Worm (Caenorhabditis elegans) whole organism, late embryonic: ENCODE results near the gene F26D11.2.
A peak's percentile ranks its signal among the peaks of the same experiment; 100 is the strongest.

Source experiments
- C08G9.2 ChIP-seq: sonication (generic microtip); optimal IDR thresholded peaks from 2 replicates; lab custom pipeline; 2016; ENCODE audit warnings: mild to moderate bottlenecking, missing genetic modification characterization, moderate library complexity, missing compliant biosample characterization
- F13H6.1 ChIP-seq: sonication (generic microtip); optimal IDR thresholded peaks from 2 replicates; lab custom pipeline; 2016; ENCODE audit warnings: missing genetic modification characterization, missing compliant biosample characterization
- K09A11.1 ChIP-seq: sonication (generic microtip); optimal IDR thresholded peaks from 2 replicates; lab custom pipeline; 2017; ENCODE audit warnings: antibody characterized with exemption, mild to moderate bottlenecking, missing genetic modification characterization, missing compliant biosample characterization; ENCODE audit not compliant: insufficient read depth
- T23F11.4 ChIP-seq: fragments of 200-800 bp; sonication (Bioruptor generic); optimal IDR thresholded peaks from 2 replicates; lab custom pipeline; 2018; ENCODE audit warnings: mild to moderate bottlenecking, missing genetic modification characterization, missing compliant biosample characterization
- ahr-1 ChIP-seq: sonication (generic microtip); optimal IDR thresholded peaks from 2 replicates; lab custom pipeline; 2016; ENCODE audit warnings: missing genetic modification characterization, missing compliant biosample characterization
- ceh-14 ChIP-seq: sonication (generic microtip); optimal IDR thresholded peaks from 2 replicates; lab custom pipeline; 2016; ENCODE audit warnings: missing genotype, missing genetic modification characterization, missing compliant biosample characterization
- ceh-19 ChIP-seq: fragments of 200-800 bp; sonication (Bioruptor generic); optimal IDR thresholded peaks from 2 replicates; lab custom pipeline; 2018; ENCODE audit warnings: mild to moderate bottlenecking, missing genetic modification characterization, missing compliant biosample characterization
- ceh-2 ChIP-seq: sonication (generic microtip); optimal IDR thresholded peaks from 2 replicates; lab custom pipeline; 2016; ENCODE audit warnings: missing genotype, missing genetic modification characterization, missing compliant biosample characterization
- ceh-22 ChIP-seq: sonication (generic microtip); optimal IDR thresholded peaks from 2 replicates; lab custom pipeline; 2017; ENCODE audit warnings: missing biosample characterization, missing genetic modification characterization
- ceh-30 ChIP-seq: fragments of 150-350 bp; optimal IDR thresholded peaks from 2 replicates; lab custom pipeline; 2014; ENCODE audit warnings: missing biosample characterization, missing genetic modification characterization
- ceh-34 ChIP-seq: sonication (generic microtip); optimal IDR thresholded peaks from 2 replicates; lab custom pipeline; 2016; ENCODE audit warnings: mild to moderate bottlenecking, missing genetic modification characterization, missing compliant biosample characterization
- ceh-45 ChIP-seq: fragments of 200-800 bp; sonication (Bioruptor generic); IDR thresholded peaks from 2 replicates; pipeline ENCODE4 v1.3.6; 2022; ENCODE audit warnings: missing genetic modification reagents, missing genetic modification characterization, missing compliant biosample characterization
- ceh-6 ChIP-seq: fragments of 200-800 bp; sonication (Bioruptor generic); optimal IDR thresholded peaks from 2 replicates; lab custom pipeline; 2018; ENCODE audit warnings: mild to moderate bottlenecking, missing genetic modification characterization, missing compliant biosample characterization
- ceh-9 ChIP-seq: sonication (generic microtip); optimal IDR thresholded peaks from 2 replicates; lab custom pipeline; 2016; ENCODE audit warnings: mild to moderate bottlenecking, missing genetic modification characterization, inconsistent platforms, missing compliant biosample characterization
- che-1 ChIP-seq: sonication (generic microtip); optimal IDR thresholded peaks from 2 replicates; lab custom pipeline; 2016; ENCODE audit warnings: mild to moderate bottlenecking, missing genetic modification characterization, missing compliant biosample characterization
- dmd-4 ChIP-seq: sonication (generic microtip); optimal IDR thresholded peaks from 2 replicates; lab custom pipeline; 2016; ENCODE audit warnings: borderline replicate concordance, missing genetic modification characterization, missing compliant biosample characterization
- dve-1 ChIP-seq: sonication (generic microtip); optimal IDR thresholded peaks from 2 replicates; lab custom pipeline; 2017; ENCODE audit warnings: antibody characterized with exemption, mild to moderate bottlenecking, missing genetic modification characterization, missing compliant biosample characterization
- elt-4 ChIP-seq: sonication (generic microtip); optimal IDR thresholded peaks from 2 replicates; lab custom pipeline; 2016; ENCODE audit warnings: missing genetic modification characterization, missing compliant biosample characterization
- eyg-1 ChIP-seq: sonication (generic microtip); optimal IDR thresholded peaks from 2 replicates; lab custom pipeline; 2016; ENCODE audit warnings: missing genotype, missing genetic modification characterization, missing compliant biosample characterization
- fkh-10 ChIP-seq: fragments of 150-350 bp; optimal IDR thresholded peaks from 2 replicates; lab custom pipeline; 2014; ENCODE audit warnings: missing biosample characterization, missing genetic modification reagents, missing genetic modification characterization
- hlh-6 ChIP-seq: sonication (generic microtip); optimal IDR thresholded peaks from 2 replicates; lab custom pipeline; 2016; ENCODE audit warnings: missing genotype, missing genetic modification characterization, missing compliant biosample characterization
- hlh-8 ChIP-seq: sonication (generic microtip); optimal IDR thresholded peaks from 2 replicates; lab custom pipeline; 2016; ENCODE audit warnings: missing genotype, missing genetic modification characterization, missing compliant biosample characterization
- lin-11 ChIP-seq: fragments of 200-800 bp; sonication (Bioruptor generic); optimal IDR thresholded peaks from 2 replicates; lab custom pipeline; 2018; ENCODE audit warnings: mild to moderate bottlenecking, missing genetic modification characterization, missing compliant biosample characterization
- madf-2 ChIP-seq: sonication (generic microtip); optimal IDR thresholded peaks from 2 replicates; lab custom pipeline; 2017; ENCODE audit warnings: missing genetic modification characterization, missing compliant biosample characterization
- nhr-11 ChIP-seq: fragments of 150-350 bp; optimal IDR thresholded peaks from 2 replicates; lab custom pipeline; 2014; ENCODE audit warnings: missing biosample characterization, missing genetic modification characterization
- nhr-232 ChIP-seq: sonication (generic microtip); optimal IDR thresholded peaks from 2 replicates; lab custom pipeline; 2016; ENCODE audit warnings: missing genetic modification characterization, missing compliant biosample characterization
- pag-3 ChIP-seq: sonication (generic microtip); optimal IDR thresholded peaks from 2 replicates; lab custom pipeline; 2016; ENCODE audit warnings: missing compliant biosample characterization, missing genetic modification characterization, borderline replicate concordance
- pat-9 ChIP-seq: fragments of 200-800 bp; sonication (Bioruptor generic); optimal IDR thresholded peaks from 2 replicates; lab custom pipeline; 2018; ENCODE audit warnings: mild to moderate bottlenecking, missing genetic modification characterization, moderate library complexity, missing compliant biosample characterization
- pha-2 ChIP-seq: sonication (generic microtip); optimal IDR thresholded peaks from 2 replicates; lab custom pipeline; 2017; ENCODE audit warnings: mild to moderate bottlenecking, missing genetic modification characterization, missing compliant biosample characterization
- pha-4 ChIP-seq: fragments of 150-350 bp; optimal IDR thresholded peaks from 2 replicates; lab custom pipeline; 2018; ENCODE audit warnings: missing biosample characterization, missing genetic modification reagents, missing genetic modification characterization
- pqm-1 ChIP-seq: sonication (generic microtip); optimal IDR thresholded peaks from 2 replicates; lab custom pipeline; 2016; ENCODE audit warnings: missing genetic modification characterization, missing compliant biosample characterization
- pros-1 ChIP-seq: fragments of 150-350 bp; optimal IDR thresholded peaks from 2 replicates; lab custom pipeline; 2014; ENCODE audit warnings: missing biosample characterization, missing genetic modification reagents, missing genetic modification characterization
- rnt-1 ChIP-seq: sonication (generic microtip); optimal IDR thresholded peaks from 2 replicates; lab custom pipeline; 2016; ENCODE audit warnings: missing genetic modification characterization, missing compliant biosample characterization
- sdc-2 ChIP-seq: sonication (generic microtip); optimal IDR thresholded peaks from 2 replicates; lab custom pipeline; 2016; ENCODE audit warnings: missing genotype, missing genetic modification characterization, missing compliant biosample characterization
- sox-4 ChIP-seq: sonication (generic microtip); optimal IDR thresholded peaks from 2 replicates; lab custom pipeline; 2017; ENCODE audit warnings: mild to moderate bottlenecking, missing genetic modification characterization, inconsistent platforms, missing compliant biosample characterization
- syd-9 ChIP-seq: sonication (generic microtip); optimal IDR thresholded peaks from 2 replicates; lab custom pipeline; 2016; ENCODE audit warnings: mild to moderate bottlenecking, missing genetic modification characterization, moderate library complexity, missing compliant biosample characterization
- tbx-2 ChIP-seq: sonication (generic microtip); optimal IDR thresholded peaks from 2 replicates; lab custom pipeline; 2016; ENCODE audit warnings: missing genetic modification characterization, missing compliant biosample characterization
- tbx-7 ChIP-seq: sonication (generic microtip); optimal IDR thresholded peaks from 2 replicates; lab custom pipeline; 2016; ENCODE audit warnings: missing genotype, missing genetic modification characterization, missing compliant biosample characterization
- unc-3 ChIP-seq, 2 experiments: fragments of 200-800 bp in 1 of 2; sonication (Bioruptor generic) in 1 of 2; sonication (generic microtip) in 1 of 2; conservative IDR thresholded peaks in 1 of 2; optimal IDR thresholded peaks in 1 of 2; 2 replicates each; pipeline versions ENCODE4 v1.3.6 to Lab custom; 2016 to 2022; ENCODE audit warnings: missing compliant biosample characterization in 2 of 2, missing genetic modification characterization in 2 of 2, missing genetic modification reagents in 1 of 2
- unc-42 ChIP-seq: sonication (generic microtip); optimal IDR thresholded peaks from 2 replicates; lab custom pipeline; 2016; ENCODE audit warnings: missing genotype, missing genetic modification characterization, missing compliant biosample characterization
- ztf-16 ChIP-seq: sonication (generic microtip); optimal IDR thresholded peaks from 2 replicates; lab custom pipeline; 2017; ENCODE audit warnings: missing genetic modification characterization, missing compliant biosample characterization

The F26D11.2 gene

DNA sequence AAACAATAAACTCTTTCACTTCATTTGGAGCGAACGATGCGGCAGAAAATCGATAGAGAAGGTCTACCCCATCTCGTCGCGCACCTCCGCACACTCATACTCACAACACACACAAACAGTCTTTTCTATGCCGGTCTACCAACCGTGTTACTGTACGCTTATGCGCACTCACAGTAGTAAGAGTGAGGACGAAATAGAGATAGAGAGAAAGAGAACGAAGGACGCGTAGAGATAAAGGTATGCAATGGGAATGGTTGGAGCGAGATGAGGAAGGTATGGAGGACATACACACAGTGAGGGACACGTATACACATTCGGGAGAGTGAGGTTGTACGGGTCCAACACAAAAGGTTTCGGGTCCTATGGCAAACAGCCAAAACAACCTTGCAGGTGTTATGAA, 19.7 kb downstream of the F26D11.2 start (continued):
- TF ChIP-seq ceh-30 (tag; lab: Kevin White, UChicago) (no peak), pqm-1 (tag; lab: Kevin White, UChicago) (no peak), K09A11.1 (tag; lab: Kevin White, UChicago) (no peak), elt-4 (tag; lab: Kevin White, UChicago) (no peak), dmd-4 (tag; lab: Kevin White, UChicago) (no peak), ceh-6 (no peak), ceh-45 (GFP tag; lab: Robert Waterston, UW) (no peak), ceh-19 (GFP tag; lab: Kevin White, UChicago) (no peak), tbx-2 (peak; percentile 37), F13H6.1 (tag; lab: Kevin White, UChicago) (no peak), pha-4 (tag; lab: Kevin White, UChicago) (no peak), fkh-10 (GFP tag; lab: Kevin White, UChicago) (no peak), ahr-1 (no peak), ceh-14 (tag; lab: Kevin White, UChicago) (no peak), sdc-2 (tag; lab: Kevin White, UChicago) (peak; percentile 15), T23F11.4 (GFP tag; lab: Kevin White, UChicago) (peak; percentile 52), pros-1 (no peak), dve-1 (tag; lab: Kevin White, UChicago) (no peak), hlh-8 (tag; lab: Kevin White, UChicago) (no peak), eyg-1 (tag; lab: Kevin White, UChicago) (no peak), che-1 (no peak), ceh-9 (tag; lab: Kevin White, UChicago) (no peak), tbx-7 (no peak), ceh-2 (tag; lab: Kevin White, UChicago) (peak; percentile 15), rnt-1 (tag; lab: Kevin White, UChicago) (no peak), lin-11 (tag; lab: Kevin White, UChicago) (no peak), ceh-22 (tag; lab: Kevin White, UChicago) (no peak), madf-2 (tag; lab: Kevin White, UChicago) (peak; percentile 26), nhr-232 (tag; lab: Kevin White, UChicago) (no peak), unc-42 (tag; lab: Kevin White, UChicago) (no peak), unc-3 (GFP tag; conservative IDR thresholded peaks at IDR 0.05; lab: Robert Waterston, UW) (no peak), unc-3 (tag; optimal IDR thresholded peaks at IDR 0.05; lab: Kevin White, UChicago) (no peak), ceh-34 (peak; percentile 14), syd-9 (no peak), nhr-11 (no peak), pha-2 (no peak), sox-4 (tag; lab: Kevin White, UChicago) (no peak), pat-9 (no peak), hlh-6 (tag; lab: Kevin White, UChicago) (peak; percentile 28)

DNA sequence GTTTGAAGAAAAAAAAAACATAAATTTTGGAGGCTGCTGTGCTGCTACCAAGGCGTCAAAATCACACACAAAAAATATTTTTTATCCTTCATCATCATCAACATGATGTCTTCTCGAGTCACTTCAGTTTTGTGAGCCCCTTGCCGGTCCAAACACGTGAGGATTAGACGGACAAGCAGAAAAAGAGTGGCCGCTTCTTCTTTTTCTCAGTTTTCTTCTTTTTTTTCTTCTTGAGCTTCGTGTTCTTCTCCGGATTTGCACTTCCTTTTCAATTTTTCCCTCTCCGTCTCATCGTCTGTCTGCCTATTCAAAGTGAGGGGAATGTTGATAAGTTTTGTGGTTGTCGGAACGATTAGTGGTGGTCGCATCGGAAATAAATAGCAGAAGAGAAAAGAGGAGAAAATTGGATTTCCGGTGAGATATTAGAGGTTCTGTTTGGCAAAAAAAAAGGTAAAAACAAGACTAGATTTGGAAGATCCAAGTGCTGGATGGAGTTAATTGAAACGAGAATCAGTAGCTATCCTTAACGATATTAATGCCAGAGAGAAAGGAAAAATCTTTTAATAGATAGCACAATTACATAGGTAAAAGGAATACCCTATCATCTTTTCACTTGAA, 21.4 kb downstream of the F26D11.2 start:
- TF ChIP-seq ztf-16 (tag; lab: Kevin White, UChicago) (no peak), C08G9.2 (no peak), ceh-14 (tag; lab: Kevin White, UChicago) (no peak), che-1 (no peak), hlh-8 (tag; lab: Kevin White, UChicago) (no peak), unc-42 (tag; lab: Kevin White, UChicago) (peak; percentile 62), pag-3 (no peak)
